Worm (Caenorhabditis elegans): ENCODE data around the gene C04B4.5.

- TF ChIP-seq somi-1 (GFP tag; optimal IDR thresholded peaks at IDR 0.05) (no peak), unc-130 (GFP tag; optimal IDR thresholded peaks at IDR 0.05) (no peak), nhr-27 (tag; optimal IDR thresholded peaks at IDR 0.05) (no peak), ZK185.1 (tag; optimal IDR thresholded peaks at IDR 0.05; ENCODE audit: poor library complexity, severe bottlenecking) (no peak), him-1 (tag; optimal IDR thresholded peaks at IDR 0.05) (no peak)
These were observed at the start of gene C04B4.5 for ce11 chrX:12288254-12288653.
